Worm (Caenorhabditis elegans) whole organism, late embryonic: ENCODE measurements around the gene eas-1.

Source experiments
- ama-1 ChIP-seq: fragments of 150-350 bp; optimal IDR thresholded peaks from 2 replicates; lab custom pipeline; 2014
- hlh-13 ChIP-seq: fragments of 200-800 bp; sonication (Bioruptor generic); optimal IDR thresholded peaks from 2 replicates; lab custom pipeline; 2018; ENCODE audit warnings: mild to moderate bottlenecking, missing genetic modification characterization, missing compliant biosample characterization
- madf-2 ChIP-seq: sonication (generic microtip); optimal IDR thresholded peaks from 2 replicates; lab custom pipeline; 2017; ENCODE audit warnings: missing genetic modification characterization, missing compliant biosample characterization
- nhr-11 ChIP-seq: fragments of 150-350 bp; optimal IDR thresholded peaks from 2 replicates; lab custom pipeline; 2014; ENCODE audit warnings: missing biosample characterization, missing genetic modification characterization
- nhr-232 ChIP-seq: sonication (generic microtip); optimal IDR thresholded peaks from 2 replicates; lab custom pipeline; 2016; ENCODE audit warnings: missing genetic modification characterization, missing compliant biosample characterization
- pha-2 ChIP-seq: sonication (generic microtip); optimal IDR thresholded peaks from 2 replicates; lab custom pipeline; 2017; ENCODE audit warnings: mild to moderate bottlenecking, missing genetic modification characterization, missing compliant biosample characterization
- pha-4 ChIP-seq: fragments of 150-350 bp; optimal IDR thresholded peaks from 2 replicates; lab custom pipeline; 2018; ENCODE audit warnings: missing biosample characterization, missing genetic modification reagents, missing genetic modification characterization
- pqm-1 ChIP-seq: sonication (generic microtip); optimal IDR thresholded peaks from 2 replicates; lab custom pipeline; 2016; ENCODE audit warnings: missing genetic modification characterization, missing compliant biosample characterization
- pros-1 ChIP-seq: fragments of 150-350 bp; optimal IDR thresholded peaks from 2 replicates; lab custom pipeline; 2014; ENCODE audit warnings: missing biosample characterization, missing genetic modification reagents, missing genetic modification characterization
- syd-9 ChIP-seq: sonication (generic microtip); optimal IDR thresholded peaks from 2 replicates; lab custom pipeline; 2016; ENCODE audit warnings: mild to moderate bottlenecking, missing genetic modification characterization, moderate library complexity, missing compliant biosample characterization
- unc-42 ChIP-seq: sonication (generic microtip); optimal IDR thresholded peaks from 2 replicates; lab custom pipeline; 2016; ENCODE audit warnings: missing genotype, missing genetic modification characterization, missing compliant biosample characterization

- TF ChIP-seq madf-2 (tag; lab: Kevin White, UChicago) (no peak), nhr-232 (tag; lab: Kevin White, UChicago) (no peak), pqm-1 (tag; lab: Kevin White, UChicago) (no peak), pha-2 (tag; lab: Kevin White, UChicago) (no peak), ama-1 (lab: Kevin White, UChicago) (no peak), unc-42 (tag; lab: Kevin White, UChicago) (no peak), hlh-13 (GFP tag; lab: Kevin White, UChicago) (no peak), pha-4 (tag; lab: Kevin White, UChicago) (no peak), syd-9 (tag; lab: Kevin White, UChicago) (no peak), nhr-11 (tag; lab: Kevin White, UChicago) (no peak), pros-1 (no peak)
These were observed 18.2 kb downstream of the eas-1 start, which contains the start of gene F26G1.3 for ce11 chrII:4758462-4758861.
